Fruit fly (Drosophila melanogaster): ENCODE results near the gene spz4.
A peak's percentile ranks its signal among the peaks of the same experiment; 100 is the strongest.

spz4 gene

dm6 chr2L:11521185-11521584, 19.7 kb downstream of the spz4 start, which contains the start of gene CG14930:
Gene CG14930, minus strand, starts transcription at chr2L:11521285.
- TF ChIP-seq Usf (GFP tag; optimal IDR thresholded peaks at IDR 0.05) = no peak
- no peak for TF ChIP-seq tio (GFP tag; optimal IDR thresholded peaks at IDR 0.05)
- no peak for TF ChIP-seq onecut (GFP tag; IDR thresholded peaks at IDR 0.05)
- no peak for TF ChIP-seq Optix (GFP tag; IDR thresholded peaks at IDR 0.05)
- TF ChIP-seq Ssrp (tag; optimal IDR thresholded peaks at IDR 0.05) = no peak

- TF ChIP-seq cg (GFP tag; optimal IDR thresholded peaks at IDR 0.05) = no peak
- TF ChIP-seq oc (tag; optimal IDR thresholded peaks at IDR 0.05) = no peak
- no peak for TF ChIP-seq sr (GFP tag; IDR thresholded peaks at IDR 0.05)
- TF ChIP-seq CG15479 (GFP tag; optimal IDR thresholded peaks at IDR 0.05) = no peak
These were observed 21.2 kb downstream of the spz4 start, which contains the start of gene CG43153 for dm6 chr2L:11522676-11523075. Gene CG43153, minus strand, starts transcription at chr2L:11522776.

- TF ChIP-seq bowl (GFP tag; IDR thresholded peaks at IDR 0.05) (no peak), jing (GFP tag; optimal IDR thresholded peaks at IDR 0.05) (no peak), CG15514 (GFP tag; optimal IDR thresholded peaks at IDR 0.05) (peak; percentile 38), Chrac-16 (GFP tag; optimal IDR thresholded peaks at IDR 0.05) (no peak), H2.0 (GFP tag; IDR thresholded peaks at IDR 0.05) (no peak), Eip74EF (GFP tag; optimal IDR thresholded peaks at IDR 0.05) (no peak), lbe (GFP tag; optimal IDR thresholded peaks at IDR 0.05) (no peak), Hr39 (optimal IDR thresholded peaks at IDR 0.05) (no peak), fd3F (GFP tag; optimal IDR thresholded peaks at IDR 0.05) (peak; percentile 39), CG11560 (tag; IDR thresholded peaks at IDR 0.05) (0 out of 3 replicates have a peak, but pooled peaks have one; percentile 46), CG3838 (GFP tag; optimal IDR thresholded peaks at IDR 0.05) (no peak), CG6854 (GFP tag; optimal IDR thresholded peaks at IDR 0.05) (no peak), CG2202 (tag; optimal IDR thresholded peaks at IDR 0.05) (no peak), CG6654 (GFP tag; optimal IDR thresholded peaks at IDR 0.05) (peak; percentile 43), Max (GFP tag; optimal IDR thresholded peaks at IDR 0.05) (peak; percentile 38), CG11085 (GFP tag; IDR thresholded peaks at IDR 0.05) (no peak), CG17612 (GFP tag; IDR thresholded peaks at IDR 0.05) (no peak), Med (GFP tag) (peak; percentile 90), CG17361 (GFP tag; IDR thresholded peaks at IDR 0.05) (peak; percentile 80; the same call in 2 of the 3 replicates), tll (GFP tag; optimal IDR thresholded peaks at IDR 0.05) (no peak), Dip3 (GFP tag; optimal IDR thresholded peaks at IDR 0.05) (no peak), CG33213 (GFP tag; optimal IDR thresholded peaks at IDR 0.05) (no peak), CG43689 (GFP tag; IDR thresholded peaks at IDR 0.05) (no peak), nau (GFP tag; optimal IDR thresholded peaks at IDR 0.05) (no peak), CG12299 (tag; optimal IDR thresholded peaks at IDR 0.05) (no peak), CG14050 (GFP tag; IDR thresholded peaks at IDR 0.05) (peak; percentile 42; the same call in 2 of the 3 replicates), psq (GFP tag; optimal IDR thresholded peaks at IDR 0.05) (no peak), CG30431 (GFP tag; optimal IDR thresholded peaks at IDR 0.05) (no peak), Trl (optimal IDR thresholded peaks at IDR 0.05) (no peak), Trl (GFP tag; optimal IDR thresholded peaks at IDR 0.05) (no peak), MTF-1 (GFP tag; optimal IDR thresholded peaks at IDR 0.05; ENCODE audit: borderline replicate concordance) (no peak), Dbx (GFP tag; IDR thresholded peaks at IDR 0.05) (peak; percentile 48; the same call in 1 of the 3 replicates), CG18011 (GFP tag; optimal IDR thresholded peaks at IDR 0.05) (no peak), jigr1 (GFP tag; IDR thresholded peaks at IDR 0.05) (no peak), PHDP (tag; optimal IDR thresholded peaks at IDR 0.05) (peak; percentile 63), CG4820 (GFP tag; optimal IDR thresholded peaks at IDR 0.05) (peak; percentile 11), pnt (GFP tag; optimal IDR thresholded peaks at IDR 0.05) (no peak), CG1603 (tag; optimal IDR thresholded peaks at IDR 0.05) (no peak), Mes4 (GFP tag; optimal IDR thresholded peaks at IDR 0.05) (no peak)
These were observed 26.6 kb downstream of the spz4 start, which contains the start of gene CG31705 for dm6 chr2L:11528129-11528589. Gene CG31705, minus strand, starts transcription at chr2L:11528205.
